Fruit fly (Drosophila melanogaster): Measurements from ENCODE around the gene vret.

vret gene

dm6 chr3R:22727857-22728256, 17.5 kb downstream of the vret start (continued):
- TF ChIP-seq prd (optimal IDR thresholded peaks at IDR 0.05), result no peak
- TF ChIP-seq prd (GFP tag; IDR thresholded peaks at IDR 0.05), result peak; percentile 32; the same call in 1 of the 3 replicates
- TF ChIP-seq Xrp1 (GFP tag; IDR thresholded peaks at IDR 0.05), result peak; percentile 61; the same call in 1 of the 2 replicates
- no peak for TF ChIP-seq h (optimal IDR thresholded peaks at IDR 0.05)
- peak; percentile 3 for TF ChIP-seq Hmr (GFP tag; optimal IDR thresholded peaks at IDR 0.05)
- peak; percentile 86 for TF ChIP-seq D19A (tag; optimal IDR thresholded peaks at IDR 0.05)
- no peak for TF ChIP-seq zf30C (GFP tag; optimal IDR thresholded peaks at IDR 0.05)
- TF ChIP-seq ERR (GFP tag; optimal IDR thresholded peaks at IDR 0.05), result no peak

- TF ChIP-seq sd (tag; optimal IDR thresholded peaks at IDR 0.05), result peak; percentile 28
- no peak for TF ChIP-seq Asciz (GFP tag; optimal IDR thresholded peaks at IDR 0.05)
- TF ChIP-seq ato (GFP tag; IDR thresholded peaks at IDR 0.05; ENCODE audit: partially characterized antibody), result no peak
- peak; percentile 41 for TF ChIP-seq nerfin-1 (tag; optimal IDR thresholded peaks at IDR 0.05)
- peak in 1 of 2 experiments; percentile 70 for TF ChIP-seq Eip74EF (GFP tag; optimal IDR thresholded peaks at IDR 0.05)
- no peak for TF ChIP-seq CG6813 (GFP tag; optimal IDR thresholded peaks at IDR 0.05)
- no peak for TF ChIP-seq Dad (GFP tag; optimal IDR thresholded peaks at IDR 0.05)
- peak; percentile 71 for TF ChIP-seq cg (GFP tag; optimal IDR thresholded peaks at IDR 0.05)
- peak; percentile 27 for TF ChIP-seq HmgD (GFP tag; optimal IDR thresholded peaks at IDR 0.05)
- no peak for TF ChIP-seq CG14667 (GFP tag; IDR thresholded peaks at IDR 0.05)
These were observed 17.9 kb downstream of the vret start for dm6 chr3R:22727456-22727833.

dm6 chr3R:22726771-22727455, 18.5 kb downstream of the vret start, which contains the start of gene CG45049:
Gene CG45049 (plus strand): TSS chr3R:22726967.
- no peak for TF ChIP-seq Nf-YB (GFP tag; optimal IDR thresholded peaks at IDR 0.05)
- TF ChIP-seq CG14710 (tag; optimal IDR thresholded peaks at IDR 0.05), result peak; percentile 0
- no peak for TF ChIP-seq Poxn (GFP tag; IDR thresholded peaks at IDR 0.05)
- no peak for TF ChIP-seq Spps (tag; optimal IDR thresholded peaks at IDR 0.05)
- peak in 1 of 2 experiments; percentile 31 for TF ChIP-seq dpn (GFP tag; optimal IDR thresholded peaks at IDR 0.05)
- peak; percentile 90 for TF ChIP-seq CG16813 (GFP tag; IDR thresholded peaks at IDR 0.05; ENCODE audit: partially characterized antibody)
- peak; percentile 80 for TF ChIP-seq cg (GFP tag; optimal IDR thresholded peaks at IDR 0.05)
- peak in 1 of 2 experiments; percentile 12 for TF ChIP-seq Pdp1 (GFP tag; optimal IDR thresholded peaks at IDR 0.05)
- TF ChIP-seq lilli (GFP tag; optimal IDR thresholded peaks at IDR 0.05), result peak; percentile 34
- 0 out of 2 replicates have a peak, but pooled peaks have one; percentile 22 for TF ChIP-seq MBD-R2 (GFP tag; IDR thresholded peaks at IDR 0.05)
- no peak for TF ChIP-seq CG11247 (GFP tag; IDR thresholded peaks at IDR 0.05)
- peak; percentile 31; the same call in 1 of the 3 replicates for TF ChIP-seq CG17361 (GFP tag; IDR thresholded peaks at IDR 0.05)
- TF ChIP-seq Hand (GFP tag; optimal IDR thresholded peaks at IDR 0.05), result no peak
- TF ChIP-seq sug (tag; optimal IDR thresholded peaks at IDR 0.05), result no peak
- peak; percentile 67 for TF ChIP-seq CG2129 (GFP tag; IDR thresholded peaks at IDR 0.05; ENCODE audit: partially characterized antibody)
- peak; percentile 92 for TF ChIP-seq Bgb (GFP tag; IDR thresholded peaks at IDR 0.05; ENCODE audit: partially characterized antibody)
- TF ChIP-seq lmd (GFP tag; IDR thresholded peaks at IDR 0.05), result no peak; the same call in 1 of the 2 replicates
- no peak for TF ChIP-seq CG7928 (GFP tag; optimal IDR thresholded peaks at IDR 0.05)
- no peak for TF ChIP-seq gsb-n (tag; optimal IDR thresholded peaks at IDR 0.05)
- TF ChIP-seq nerfin-2 (GFP tag; IDR thresholded peaks at IDR 0.05; ENCODE audit: partially characterized antibody), result peak; percentile 87
- TF ChIP-seq grau (tag; optimal IDR thresholded peaks at IDR 0.05), result no peak
- TF ChIP-seq CG10979 (tag; optimal IDR thresholded peaks at IDR 0.05), result no peak
- no peak for TF ChIP-seq shn (GFP tag; optimal IDR thresholded peaks at IDR 0.05)
- TF ChIP-seq row (GFP tag; IDR thresholded peaks at IDR 0.05), result peak; percentile 66
- peak; percentile 86; the same call in 2 of the 3 replicates for TF ChIP-seq mld (GFP tag; IDR thresholded peaks at IDR 0.05; ENCODE audit: partially characterized antibody)
- TF ChIP-seq CG9876 (GFP tag; optimal IDR thresholded peaks at IDR 0.05), result no peak
- TF ChIP-seq kni (GFP tag; optimal IDR thresholded peaks at IDR 0.05), result peak; percentile 40
- TF ChIP-seq Ets97D (GFP tag; optimal IDR thresholded peaks at IDR 0.05), result peak; percentile 6
- peak; percentile 90 for TF ChIP-seq Dll (GFP tag; IDR thresholded peaks at IDR 0.05; ENCODE audit: partially characterized antibody)

Measured in whole organism, embryonic.